Worm (Caenorhabditis elegans) whole organism, L4 larva: Measurements from ENCODE around the gene rbm-28.

Experiments used
- D1046.2 ChIP-seq: fragments of 200-800 bp; sonication (Bioruptor generic); IDR thresholded peaks from 2 replicates; pipeline ENCODE4 v1.3.6; 2022; ENCODE audit warnings: missing genetic modification characterization, missing compliant biosample characterization
- dpl-1 ChIP-seq: fragments of 150-350 bp; optimal IDR thresholded peaks from 2 replicates; lab custom pipeline; 2014; ENCODE audit warnings: missing biosample characterization, missing genetic modification reagents, missing genetic modification characterization
- hif-1 ChIP-seq, 2 experiments: sonication (generic microtip); optimal IDR thresholded peaks; 2 replicates each; lab custom pipeline; 2016 to 2017; ENCODE audit warnings: missing compliant biosample characterization in 2 of 2, missing genetic modification characterization in 2 of 2, missing genetic modification reagents in 2 of 2, missing genotype in 2 of 2, mild to moderate bottlenecking in 1 of 2
- lin-39 ChIP-seq: fragments of 150-350 bp; optimal IDR thresholded peaks from 2 replicates; lab custom pipeline; 2014; ENCODE audit warnings: missing biosample characterization, missing genetic modification reagents, missing genetic modification characterization
- lir-3 ChIP-seq: sonication (generic microtip); optimal IDR thresholded peaks from 2 replicates; lab custom pipeline; 2016; ENCODE audit warnings: mild to moderate bottlenecking, missing genetic modification characterization, missing compliant biosample characterization
- madf-9 ChIP-seq: fragments of 200-800 bp; sonication (Bioruptor generic); conservative IDR thresholded peaks from 2 replicates; pipeline ENCODE4 v1.3.6; 2022; ENCODE audit warnings: missing genetic modification reagents, missing genetic modification characterization, missing compliant biosample characterization
- mdl-1 ChIP-seq, 2 experiments: fragments of 150-350 bp in 1 of 2; sonication (generic microtip) in 1 of 2; optimal IDR thresholded peaks; 2 replicates each; lab custom pipeline; 2014 to 2017; ENCODE audit warnings: missing biosample characterization in 2 of 2, missing genetic modification characterization in 2 of 2
- skn-1 ChIP-seq: fragments of 150-350 bp; optimal IDR thresholded peaks from 2 replicates; lab custom pipeline; 2014; ENCODE audit warnings: missing biosample characterization, missing genetic modification characterization
- unc-39 ChIP-seq: sonication (generic microtip); optimal IDR thresholded peaks from 2 replicates; lab custom pipeline; 2017; ENCODE audit warnings: missing biosample characterization, missing genetic modification characterization
- vab-7 ChIP-seq: fragments of 200-800 bp; sonication (Bioruptor generic); IDR thresholded peaks from 2 replicates; pipeline ENCODE4 v1.3.6; 2022; ENCODE audit warnings: missing genetic modification reagents, missing genetic modification characterization, missing compliant biosample characterization
- zip-2 ChIP-seq: fragments of 150-350 bp; optimal IDR thresholded peaks from 2 replicates; lab custom pipeline; 2014; ENCODE audit warnings: missing biosample characterization, missing genetic modification characterization

ce11 chrII:14907719-14908118 is 50.7 kb downstream of the rbm-28 start:
- TF ChIP-seq hif-1 (tag; optimal IDR thresholded peaks at IDR 0.05; lab: Kevin White, UChicago) (no peak), dpl-1 (GFP tag; lab: Kevin White, UChicago) (no peak), skn-1 (no peak), unc-39 (tag; lab: Kevin White, UChicago) (no peak), lir-3 (tag; lab: Kevin White, UChicago) (no peak), lin-39 (no peak), zip-2 (no peak), vab-7 (GFP tag; lab: Robert Waterston, UW) (no peak), madf-9 (GFP tag; lab: Robert Waterston, UW) (no peak), mdl-1 (tag; optimal IDR thresholded peaks at IDR 0.05; lab: Kevin White, UChicago) (no peak), D1046.2 (GFP tag; lab: Robert Waterston, UW) (no peak)
